Worm (Caenorhabditis elegans) whole organism, mixed stage, embryonic: ENCODE data around the gene C08E8.4.

Source experiments
- M03D4.4 ChIP-seq: sonication (generic microtip); optimal IDR thresholded peaks from 2 replicates; lab custom pipeline; 2017; ENCODE audit warnings: mild to moderate bottlenecking, missing genetic modification characterization, missing compliant biosample characterization
- bed-3 ChIP-seq: fragments of 200-800 bp; sonication (Bioruptor generic); optimal IDR thresholded peaks from 3 replicates; lab custom pipeline; 2018; ENCODE audit warnings: mild to moderate bottlenecking, missing genetic modification characterization, moderate library complexity, missing compliant biosample characterization
- blmp-1 ChIP-seq: fragments of 150-350 bp; optimal IDR thresholded peaks from 2 replicates; lab custom pipeline; 2014; ENCODE audit warnings: missing biosample characterization, missing genetic modification characterization
- ceh-43 ChIP-seq: fragments of 200-800 bp; sonication (Bioruptor generic); optimal IDR thresholded peaks from 2 replicates; lab custom pipeline; 2018; ENCODE audit warnings: mild to moderate bottlenecking, missing genetic modification characterization, moderate library complexity, missing compliant biosample characterization
- ceh-83 ChIP-seq: fragments of 200-800 bp; sonication (Bioruptor generic); optimal IDR thresholded peaks from 2 replicates; lab custom pipeline; 2018; ENCODE audit warnings: mild to moderate bottlenecking, missing genetic modification characterization, missing compliant biosample characterization
- ces-1 ChIP-seq: fragments of 150-350 bp; optimal IDR thresholded peaks from 2 replicates; lab custom pipeline; 2014; ENCODE audit warnings: missing biosample characterization, missing genetic modification reagents, missing genetic modification characterization
- cnd-1 ChIP-seq: fragments of 200-800 bp; sonication (Bioruptor generic); optimal IDR thresholded peaks from 2 replicates; lab custom pipeline; 2018; ENCODE audit warnings: mild to moderate bottlenecking, missing genetic modification characterization, missing compliant biosample characterization
- drap-1 ChIP-seq: fragments of 200-800 bp; sonication (Bioruptor generic); optimal IDR thresholded peaks from 3 replicates; lab custom pipeline; 2018; ENCODE audit warnings: mild to moderate bottlenecking, missing genetic modification characterization, missing compliant biosample characterization
- elt-1 ChIP-seq: sonication (generic microtip); optimal IDR thresholded peaks from 2 replicates; lab custom pipeline; 2017; ENCODE audit warnings: missing genetic modification characterization, mild to moderate bottlenecking, missing compliant biosample characterization, antibody characterized with exemption, moderate library complexity, borderline replicate concordance; ENCODE audit not compliant: insufficient read depth
- elt-3 ChIP-seq: fragments of 150-350 bp; optimal IDR thresholded peaks from 2 replicates; lab custom pipeline; 2014; ENCODE audit warnings: missing biosample characterization, missing genetic modification characterization
- flh-1 ChIP-seq: fragments of 200-800 bp; sonication (Bioruptor generic); optimal IDR thresholded peaks from 2 replicates; lab custom pipeline; 2018; ENCODE audit warnings: mild to moderate bottlenecking, missing genetic modification characterization, moderate library complexity, missing compliant biosample characterization
- ham-2 ChIP-seq: fragments of 200-800 bp; sonication (Bioruptor generic); optimal IDR thresholded peaks from 2 replicates; lab custom pipeline; 2018; ENCODE audit warnings: mild to moderate bottlenecking, missing genetic modification characterization, missing compliant biosample characterization
- hlh-1 ChIP-seq: fragments of 150-350 bp; optimal IDR thresholded peaks from 2 replicates; lab custom pipeline; 2014; ENCODE audit warnings: missing biosample characterization, missing genetic modification reagents, missing genetic modification characterization
- lin-13 ChIP-seq: fragments of 150-350 bp; optimal IDR thresholded peaks from 2 replicates; lab custom pipeline; 2014; ENCODE audit warnings: missing biosample characterization, missing genetic modification characterization
- lin-32 ChIP-seq: fragments of 200-800 bp; sonication (Bioruptor generic); optimal IDR thresholded peaks from 2 replicates; lab custom pipeline; 2018; ENCODE audit warnings: mild to moderate bottlenecking, missing genetic modification characterization, missing compliant biosample characterization
- lsy-2 ChIP-seq: fragments of 150-350 bp; optimal IDR thresholded peaks from 2 replicates; lab custom pipeline; 2014; ENCODE audit warnings: missing biosample characterization, missing genetic modification characterization
- mab-5 ChIP-seq: fragments of 150-350 bp; optimal IDR thresholded peaks from 2 replicates; lab custom pipeline; 2014; ENCODE audit warnings: missing biosample characterization, missing genetic modification characterization
- mep-1 ChIP-seq: fragments of 150-350 bp; optimal IDR thresholded peaks from 2 replicates; lab custom pipeline; 2017; ENCODE audit warnings: missing biosample characterization, missing genetic modification reagents, missing genetic modification characterization, inconsistent platforms
- nhr-12 ChIP-seq: fragments of 150-350 bp; optimal IDR thresholded peaks from 2 replicates; lab custom pipeline; 2014; ENCODE audit warnings: missing biosample characterization, missing genetic modification characterization
- nhr-2 ChIP-seq: fragments of 150-350 bp; optimal IDR thresholded peaks from 2 replicates; lab custom pipeline; 2014; ENCODE audit warnings: missing biosample characterization, missing genetic modification characterization
- nhr-237 ChIP-seq: fragments of 150-350 bp; optimal IDR thresholded peaks from 2 replicates; lab custom pipeline; 2014; ENCODE audit warnings: missing biosample characterization, missing genetic modification characterization
- nhr-28 ChIP-seq: fragments of 150-350 bp; optimal IDR thresholded peaks from 2 replicates; lab custom pipeline; 2014; ENCODE audit warnings: missing biosample characterization, missing genetic modification characterization
- nhr-76 ChIP-seq: sonication (generic microtip); optimal IDR thresholded peaks from 2 replicates; lab custom pipeline; 2017; ENCODE audit warnings: missing biosample characterization, missing genetic modification characterization
- pha-4 ChIP-seq: fragments of 150-350 bp; optimal IDR thresholded peaks from 2 replicates; lab custom pipeline; 2018; ENCODE audit warnings: missing biosample characterization, missing genetic modification reagents, missing genetic modification characterization
- sem-2 ChIP-seq: fragments of 200-800 bp; sonication (Bioruptor generic); optimal IDR thresholded peaks from 2 replicates; lab custom pipeline; 2018; ENCODE audit warnings: mild to moderate bottlenecking, missing genetic modification characterization, missing compliant biosample characterization
- tbx-8 ChIP-seq: fragments of 200-800 bp; sonication (Bioruptor generic); optimal IDR thresholded peaks from 2 replicates; lab custom pipeline; 2018; ENCODE audit warnings: mild to moderate bottlenecking, missing genetic modification characterization, moderate library complexity, missing compliant biosample characterization
- unc-120 ChIP-seq: sonication (generic microtip); optimal IDR thresholded peaks from 2 replicates; lab custom pipeline; 2017; ENCODE audit warnings: missing genetic modification characterization, missing compliant biosample characterization; ENCODE audit not compliant: poor library complexity, severe bottlenecking
- unc-62 ChIP-seq: fragments of 150-350 bp; optimal IDR thresholded peaks from 2 replicates; lab custom pipeline; 2014; ENCODE audit warnings: missing biosample characterization, missing genetic modification reagents, missing genetic modification characterization

The C08E8.4 gene

DNA sequence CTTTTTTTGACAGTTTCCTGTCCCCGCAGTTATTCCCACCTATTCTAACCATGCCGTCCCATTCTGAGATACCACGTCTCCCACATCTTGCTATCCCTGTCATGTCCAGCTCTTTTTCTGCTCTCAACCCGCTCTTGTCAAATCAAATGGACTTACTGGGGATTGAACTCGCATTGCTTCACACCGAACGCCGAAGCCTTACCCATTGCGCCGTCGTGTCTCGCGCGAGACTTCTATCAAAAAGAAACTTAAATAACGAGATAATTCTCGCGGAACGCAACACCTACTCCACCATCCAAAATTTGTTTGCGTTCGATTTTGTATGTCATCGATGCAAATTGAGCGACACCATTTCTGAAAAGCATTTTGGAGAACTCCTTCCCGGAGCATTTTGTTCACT, 27.5 kb upstream of the C08E8.4 start:
- no peak for TF ChIP-seq M03D4.4 (tag; lab: Kevin White, UChicago)

DNA sequence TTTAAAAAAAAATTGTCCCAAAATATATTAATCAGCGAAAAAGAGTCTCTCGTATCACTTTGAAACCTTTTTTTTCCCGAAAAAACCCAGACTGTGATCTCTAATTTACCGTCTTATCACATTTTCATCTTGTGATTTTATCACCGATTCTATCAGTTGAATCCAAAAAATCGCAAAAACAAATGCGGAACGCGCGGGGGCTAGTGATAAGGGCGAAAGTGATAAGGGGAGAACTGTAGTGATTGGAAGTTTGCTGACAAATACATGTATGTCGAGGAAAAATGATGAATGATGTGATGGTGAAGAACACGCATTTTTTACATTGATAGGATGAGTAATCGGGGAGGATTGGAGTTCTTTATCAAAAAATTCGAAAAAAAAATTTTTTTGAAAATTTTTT, 25.6 kb upstream of the C08E8.4 start:
- no peak for TF ChIP-seq nhr-237 (tag; lab: Kevin White, UChicago)
- TF ChIP-seq lsy-2 (tag; lab: Kevin White, UChicago), result no peak
- peak; percentile 30 for TF ChIP-seq elt-3 (tag; lab: Kevin White, UChicago)
- no peak for TF ChIP-seq unc-120 (tag; lab: Kevin White, UChicago)
- TF ChIP-seq, all 35 proteins: peak for 1

DNA sequence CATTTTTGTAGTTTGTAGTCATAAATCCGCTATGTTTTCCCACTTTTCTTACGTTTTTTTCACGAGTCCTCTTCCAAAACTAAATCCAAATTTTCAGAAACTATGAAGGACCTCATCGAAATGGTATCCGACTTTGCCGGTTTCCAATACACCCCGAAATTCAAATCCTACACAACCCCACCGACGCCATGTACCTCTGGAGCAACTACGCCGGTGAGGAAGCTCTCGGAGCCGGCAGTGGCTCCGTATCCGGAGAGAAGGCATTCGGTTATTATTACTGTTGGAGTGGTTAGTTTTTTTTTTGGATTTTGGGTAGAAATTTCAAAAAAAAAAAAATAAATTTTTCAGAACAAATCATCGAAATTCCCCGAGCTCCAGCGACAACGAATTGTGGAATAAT, 21.6 kb upstream of the C08E8.4 start, which contains the start of gene C08E8.3:
Gene C08E8.3, plus strand, starts transcription at position 84 of the 400 bp plus-strand sequence.
- TF ChIP-seq hlh-1 (tag; lab: Kevin White, UChicago) (no peak), sem-2 (GFP tag; lab: Kevin White, UChicago) (no peak), mab-5 (tag; lab: Kevin White, UChicago) (no peak), lsy-2 (tag; lab: Kevin White, UChicago) (no peak), nhr-12 (tag; lab: Kevin White, UChicago) (no peak), flh-1 (GFP tag; lab: Kevin White, UChicago) (no peak), lin-13 (no peak), ceh-43 (GFP tag; lab: Kevin White, UChicago) (no peak), cnd-1 (tag; lab: Kevin White, UChicago) (no peak), bed-3 (no peak), drap-1 (GFP tag; lab: Kevin White, UChicago) (no peak), pha-4 (tag; lab: Kevin White, UChicago) (no peak), nhr-28 (tag; lab: Kevin White, UChicago) (no peak), nhr-237 (tag; lab: Kevin White, UChicago) (no peak), unc-120 (tag; lab: Kevin White, UChicago) (no peak)

DNA sequence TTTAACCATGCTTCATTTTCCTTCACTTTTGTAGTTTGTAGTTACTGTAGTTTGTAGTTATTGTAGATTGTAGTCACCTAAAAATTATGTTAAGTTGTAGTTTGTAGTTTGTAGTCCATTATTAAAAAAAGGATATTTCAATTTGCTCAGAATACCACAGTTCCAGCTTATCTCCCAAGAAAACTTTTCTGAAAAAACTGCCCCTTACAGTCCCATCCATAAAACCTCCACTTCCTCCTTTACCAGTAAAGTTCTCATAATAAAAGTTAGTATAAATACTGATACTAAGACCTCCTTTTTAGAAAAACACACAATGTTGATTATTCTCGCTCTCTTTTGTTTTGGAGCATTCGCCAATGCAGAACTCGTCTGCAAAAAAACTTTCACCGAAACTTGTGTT, 20.9 kb upstream of the C08E8.4 start, which contains the start of gene C08E8.11:
Gene C08E8.11, plus strand, starts transcription at position 301 of the 400 bp plus-strand sequence.
- no peak for TF ChIP-seq flh-1 (GFP tag; lab: Kevin White, UChicago)
- TF ChIP-seq ces-1, result no peak
- TF ChIP-seq pha-4 (tag; lab: Kevin White, UChicago), result no peak
- TF ChIP-seq nhr-2 (tag; lab: Kevin White, UChicago), result no peak

DNA sequence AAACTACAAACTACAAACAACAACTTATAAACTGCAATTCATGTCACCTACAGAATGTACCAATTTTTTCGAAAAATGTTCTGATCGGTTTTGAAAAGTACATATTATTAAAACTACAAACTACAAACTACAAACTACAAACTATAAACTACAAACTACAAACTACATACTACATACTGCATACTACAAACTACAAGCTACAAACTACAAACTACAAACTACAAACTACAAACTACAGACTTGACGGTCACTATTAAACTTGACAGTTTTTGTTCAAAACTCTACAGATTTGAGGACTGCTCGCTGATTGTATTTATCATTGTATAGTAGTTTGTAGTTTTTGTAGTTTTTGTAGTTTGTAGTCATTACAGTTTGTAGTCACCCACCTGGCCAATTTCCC, 17.3 kb upstream of the C08E8.4 start:
- no peak for TF ChIP-seq flh-1 (GFP tag; lab: Kevin White, UChicago)
- no peak for TF ChIP-seq lsy-2 (tag; lab: Kevin White, UChicago)
- TF ChIP-seq pha-4 (tag; lab: Kevin White, UChicago), result no peak
- TF ChIP-seq cnd-1 (tag; lab: Kevin White, UChicago), result no peak
- no peak for TF ChIP-seq ceh-83 (GFP tag; lab: Kevin White, UChicago)
- no peak for TF ChIP-seq unc-120 (tag; lab: Kevin White, UChicago)
- TF ChIP-seq ceh-43 (GFP tag; lab: Kevin White, UChicago), result no peak
- no peak for TF ChIP-seq nhr-28 (tag; lab: Kevin White, UChicago)
- TF ChIP-seq blmp-1 (tag; lab: Kevin White, UChicago), result no peak
- TF ChIP-seq, all 35 proteins: peak for 0

DNA sequence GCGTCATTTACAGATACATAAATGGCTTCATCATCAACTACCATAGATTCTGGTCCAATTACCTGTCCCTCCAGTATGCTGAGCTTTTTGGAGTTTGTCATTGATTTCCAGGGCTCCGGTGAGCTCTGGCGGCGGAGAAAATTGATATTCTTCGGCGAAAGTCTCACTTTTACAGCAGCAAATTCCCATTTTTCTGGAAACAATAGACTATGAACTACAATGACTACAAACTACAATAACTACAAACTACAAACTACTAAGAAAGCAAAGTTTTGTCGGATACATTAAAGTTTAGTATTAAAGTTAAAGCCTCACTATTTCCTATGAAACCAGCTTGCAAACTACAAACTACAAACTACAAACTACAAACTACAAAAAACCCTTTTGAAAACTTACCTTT, 15.9 kb upstream of the C08E8.4 start, which contains the start of gene C08E8.2:
Gene C08E8.2, minus strand, starts transcription at position 101 of the 400 bp plus-strand sequence.
- TF ChIP-seq ceh-43 (GFP tag; lab: Kevin White, UChicago), result no peak
- TF ChIP-seq mep-1 (tag; lab: Kevin White, UChicago), result no peak
- no peak for TF ChIP-seq tbx-8
- no peak for TF ChIP-seq flh-1 (GFP tag; lab: Kevin White, UChicago)
- TF ChIP-seq nhr-28 (tag; lab: Kevin White, UChicago), result no peak
- no peak for TF ChIP-seq elt-1
- no peak for TF ChIP-seq drap-1 (GFP tag; lab: Kevin White, UChicago)
- TF ChIP-seq lin-32 (GFP tag; lab: Kevin White, UChicago), result no peak
- TF ChIP-seq M03D4.4 (tag; lab: Kevin White, UChicago), result no peak
- no peak for TF ChIP-seq nhr-76 (tag; lab: Kevin White, UChicago)
- TF ChIP-seq lin-13, result no peak
- TF ChIP-seq cnd-1 (tag; lab: Kevin White, UChicago), result no peak
- TF ChIP-seq ham-2 (GFP tag; lab: Kevin White, UChicago), result no peak
- TF ChIP-seq blmp-1 (tag; lab: Kevin White, UChicago), result no peak
- TF ChIP-seq pha-4 (tag; lab: Kevin White, UChicago), result no peak
- TF ChIP-seq lsy-2 (tag; lab: Kevin White, UChicago), result no peak
- TF ChIP-seq unc-62 (GFP tag; lab: Kevin White, UChicago), result no peak
- no peak for TF ChIP-seq nhr-12 (tag; lab: Kevin White, UChicago)
- TF ChIP-seq, all 35 proteins: peak for 0
